Fruit fly (Drosophila melanogaster): Measurements from ENCODE around the gene Piezo.
A peak's percentile ranks its signal among the peaks of the same experiment; 100 is the strongest.

Gene Piezo

dm6 chr2L:8220393-8220934, 57.6 kb downstream of the Piezo start, which contains the start of gene Snx6:
Gene Snx6 (minus strand): TSS chr2L:8220741.
- TF ChIP-seq CG17801 (GFP tag; optimal IDR thresholded peaks at IDR 0.05; ENCODE audit: partially characterized antibody): no peak

DNA sequence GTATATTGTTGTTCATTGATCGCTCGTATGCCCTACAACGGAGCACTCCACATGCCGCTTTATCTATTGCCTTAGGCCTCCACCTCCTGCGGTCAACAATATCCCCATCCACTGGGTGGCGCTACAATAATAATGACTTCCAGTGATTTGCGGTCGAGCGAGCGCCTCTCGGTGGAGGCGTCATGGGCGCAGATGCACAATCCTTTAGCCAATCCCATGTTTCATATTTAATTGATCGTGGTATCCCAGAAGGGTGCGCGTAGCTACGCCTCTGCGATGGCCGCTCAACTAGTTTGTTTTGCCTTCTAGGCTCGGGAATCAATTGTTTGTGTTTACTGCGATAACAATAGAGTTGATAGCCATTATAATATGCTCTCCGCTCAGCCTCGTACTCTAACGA, 66.3 kb downstream of the Piezo start:
- TF ChIP-seq CG17801 (GFP tag; optimal IDR thresholded peaks at IDR 0.05; ENCODE audit: partially characterized antibody): no peak

DNA sequence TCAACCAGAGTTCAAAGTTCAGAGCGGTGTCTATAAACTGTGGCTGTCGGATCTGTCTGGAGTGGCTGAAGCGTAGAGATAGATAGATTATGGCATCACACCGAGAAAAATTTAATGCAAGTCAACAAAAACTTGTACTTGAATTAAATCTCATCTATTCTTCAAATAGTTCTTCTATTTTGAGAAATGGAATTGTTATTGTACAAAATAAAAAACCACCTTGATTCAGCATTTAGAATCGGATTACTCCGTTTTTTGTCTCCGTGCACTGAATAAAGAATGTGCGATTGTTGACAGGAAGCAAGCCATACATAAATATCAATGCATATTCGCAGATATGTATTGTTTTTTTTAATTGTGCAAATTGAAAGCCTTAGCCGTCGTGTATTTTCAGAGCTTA, 66.8 kb downstream of the Piezo start:
- TF ChIP-seq CG17801 (GFP tag; optimal IDR thresholded peaks at IDR 0.05; ENCODE audit: partially characterized antibody): peak; percentile 28

DNA sequence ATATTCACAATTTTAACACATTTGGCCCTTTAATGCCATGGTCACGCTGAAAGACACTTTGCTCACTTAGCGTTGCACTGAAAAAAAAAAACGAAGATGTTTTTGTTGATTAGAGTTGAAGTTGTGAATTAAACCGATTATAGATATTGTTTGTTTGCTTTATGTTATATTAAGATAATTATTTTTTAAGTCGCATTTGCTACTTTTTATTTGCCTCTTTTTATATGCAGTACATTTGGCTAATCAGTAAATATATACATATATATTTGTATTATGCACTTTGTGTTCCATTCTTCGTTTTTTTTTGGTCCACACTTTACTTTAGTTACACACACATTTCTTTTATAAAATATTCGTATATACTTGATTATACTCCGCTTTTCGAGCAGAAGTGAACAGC, 67.4 kb downstream of the Piezo start:
- no peak for TF ChIP-seq CG17801 (GFP tag; optimal IDR thresholded peaks at IDR 0.05; ENCODE audit: partially characterized antibody)

DNA sequence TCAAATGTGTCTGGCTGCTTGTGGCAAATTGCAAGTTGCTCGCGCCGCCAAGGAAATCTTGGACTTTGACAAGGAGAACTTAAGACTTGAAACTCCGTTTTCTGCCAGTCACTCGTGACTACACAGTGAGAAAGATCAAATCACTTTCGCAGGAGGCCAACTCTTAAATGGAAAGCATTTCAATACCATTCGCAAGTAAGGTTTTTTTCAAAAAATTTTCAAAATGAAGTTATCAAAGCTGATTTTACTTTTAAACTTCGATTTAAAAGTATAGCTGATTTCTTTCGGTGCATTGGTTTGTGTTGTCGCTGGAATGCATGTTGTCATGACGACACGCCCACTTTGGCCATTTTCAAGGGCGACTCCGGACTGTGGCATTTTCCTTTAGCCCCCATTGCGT, 69.5 kb downstream of the Piezo start:
- no peak for TF ChIP-seq CG17801 (GFP tag; optimal IDR thresholded peaks at IDR 0.05; ENCODE audit: partially characterized antibody)

- no peak for TF ChIP-seq CG17801 (GFP tag; optimal IDR thresholded peaks at IDR 0.05; ENCODE audit: partially characterized antibody)
Measured at dm6 chr2L:8233571-8233970, 70.7 kb downstream of the Piezo start.

- TF ChIP-seq CG17801 (GFP tag; optimal IDR thresholded peaks at IDR 0.05; ENCODE audit: partially characterized antibody): no peak
Measured at dm6 chr2L:8239032-8239650, 76.3 kb downstream of the Piezo start.

Data from ovary, adult (tissue).